Comparison of ENCODE assay signal across 4 worm cellular contexts in the genomic region with DNA sequence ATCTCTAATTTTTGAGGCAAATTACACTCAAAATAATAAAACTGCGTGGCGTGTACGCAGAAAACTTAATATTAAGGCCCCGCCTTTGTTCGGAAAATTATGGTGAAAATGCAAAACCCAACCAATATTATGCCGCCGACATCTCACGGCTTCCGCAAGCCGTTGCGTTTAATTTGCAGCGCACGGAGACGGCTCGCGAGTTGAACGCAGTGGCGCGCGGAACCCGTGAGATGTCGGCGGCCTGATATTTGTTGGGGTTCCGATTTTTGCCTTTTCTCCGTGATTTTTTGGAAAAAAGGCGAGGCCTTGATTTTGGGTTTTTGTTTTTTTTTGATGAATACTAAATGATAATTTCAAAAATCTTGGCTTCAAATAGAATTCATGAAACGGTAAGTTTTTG.
TF ChIP-seq lines count a peak whose summit lies in the region.

No protein-coding gene starts in this region.

TF ChIP-seq in whole organism, L1 larva, 84 proteins besides CTCF, POLR2A, EP300 and RAD21:
- TF ChIP-seq dpl-1 (GFP tag; optimal IDR thresholded peaks at IDR 0.05; lab: Kevin White, UChicago) = no peak
- no peak for TF ChIP-seq mdl-1 (tag; optimal IDR thresholded peaks at IDR 0.05; lab: Kevin White, UChicago)
- no peak for TF ChIP-seq grh-1 (GFP tag; IDR thresholded peaks at IDR 0.05; lab: Robert Waterston, UW)
- TF ChIP-seq snpc-4 (tag; optimal IDR thresholded peaks at IDR 0.05; lab: Kevin White, UChicago) = peak; percentile 21
- TF ChIP-seq hlh-17 (GFP tag; optimal IDR thresholded peaks at IDR 0.05; lab: Kevin White, UChicago; ENCODE audit: borderline replicate concordance) = no peak

TF ChIP-seq in whole organism, early embryonic, 17 proteins besides CTCF, POLR2A, EP300 and RAD21:
- no peak for TF ChIP-seq tra-4 (tag; optimal IDR thresholded peaks at IDR 0.05; lab: Kevin White, UChicago)
- TF ChIP-seq ceh-13 (GFP tag; optimal IDR thresholded peaks at IDR 0.05; lab: Kevin White, UChicago) = no peak
- no peak for TF ChIP-seq F13C5.2 (tag; optimal IDR thresholded peaks at IDR 0.05; lab: Kevin White, UChicago)
- peak; percentile 52; the same call in 1 of the 2 replicates for TF ChIP-seq pes-1 (GFP tag; IDR thresholded peaks at IDR 0.05; lab: Robert Waterston, UW)
- no peak for TF ChIP-seq ceh-36 (tag; optimal IDR thresholded peaks at IDR 0.05; lab: Kevin White, UChicago)
- TF ChIP-seq sea-1 (GFP tag; conservative IDR thresholded peaks at IDR 0.05; lab: Robert Waterston, UW) = no peak
TF ChIP-seq in whole organism, early embryonic: peak in this region for 1.

TF ChIP-seq in whole organism, midembryonic, 9 proteins besides CTCF, POLR2A, EP300 and RAD21:
- TF ChIP-seq ztf-29 (GFP tag; IDR thresholded peaks at IDR 0.05; lab: Robert Waterston, UW) (no peak), ztf-23 (GFP tag; IDR thresholded peaks at IDR 0.05; lab: Robert Waterston, UW) (peak; percentile 34; the same call in 1 of the 2 replicates)
TF ChIP-seq in whole organism, midembryonic: peak in this region for 1.

TF ChIP-seq in whole organism, young adult, 124 proteins besides CTCF, POLR2A, EP300 and RAD21:
- no peak for TF ChIP-seq snpc-4 (GFP tag; optimal IDR thresholded peaks at IDR 0.05; lab: Kevin White, UChicago)
- TF ChIP-seq snpc-4 (tag; optimal IDR thresholded peaks at IDR 0.05; lab: Kevin White, UChicago) = peak in 3 of 4 experiments; percentile 30 to 81 (median 49)
- 0 out of 2 replicates have a peak, but pooled peaks have one; percentile 26 for TF ChIP-seq zfh-2 (GFP tag; conservative IDR thresholded peaks at IDR 0.05; lab: Robert Waterston, UW)
- TF ChIP-seq ztf-26 (tag; optimal IDR thresholded peaks at IDR 0.05; lab: Kevin White, UChicago) = no peak
